Worm (Caenorhabditis elegans) whole organism, L1 larva: Measurements from ENCODE around the gene C45B11.5.

Experiments used
- C04F5.9 ChIP-seq: sonication (generic microtip); optimal IDR thresholded peaks from 2 replicates; lab custom pipeline; 2016; ENCODE audit warnings: missing genetic modification characterization, missing compliant biosample characterization
- C16A3.4 ChIP-seq: fragments of 150-350 bp; optimal IDR thresholded peaks from 2 replicates; lab custom pipeline; 2014; ENCODE audit warnings: missing biosample characterization, missing genetic modification characterization
- alr-1 ChIP-seq: fragments of 200-800 bp; sonication (Bioruptor generic); optimal IDR thresholded peaks from 2 replicates; lab custom pipeline; 2018; ENCODE audit warnings: borderline replicate concordance, mild to moderate bottlenecking, missing genetic modification characterization, missing compliant biosample characterization
- ama-1 ChIP-seq: fragments of 150-350 bp; optimal IDR thresholded peaks from 2 replicates; lab custom pipeline; 2014
- blmp-1 ChIP-seq: fragments of 150-350 bp; optimal IDR thresholded peaks from 2 replicates; lab custom pipeline; 2014; ENCODE audit warnings: missing biosample characterization, missing genetic modification characterization
- dpl-1 ChIP-seq, 3 experiments: fragments of 150-350 bp in 2 of 3; sonication (generic microtip) in 1 of 3; optimal IDR thresholded peaks; 2 replicates each; lab custom pipeline; 2014 to 2017; ENCODE audit warnings: missing biosample characterization in 3 of 3, missing genetic modification characterization in 3 of 3, missing genetic modification reagents in 3 of 3
- dsc-1 ChIP-seq: sonication (generic microtip); optimal IDR thresholded peaks from 2 replicates; lab custom pipeline; 2016; ENCODE audit warnings: mild to moderate bottlenecking, missing genetic modification characterization, missing compliant biosample characterization
- elt-2 ChIP-seq: sonication (generic microtip); optimal IDR thresholded peaks from 2 replicates; lab custom pipeline; 2016; ENCODE audit warnings: missing genetic modification characterization, mild to moderate bottlenecking, inconsistent platforms, missing compliant biosample characterization, missing genetic modification reagents
- elt-3 ChIP-seq, 6 experiments: fragments of 150-350 bp in 1 of 6; sonication (generic microtip); optimal IDR thresholded peaks; 2 replicates each; lab custom pipeline; 2017 to 2018; ENCODE audit warnings: missing biosample characterization in 6 of 6, missing genetic modification characterization in 6 of 6, inconsistent platforms in 1 of 6
- ets-5 ChIP-seq: fragments of 200-800 bp; sonication (Bioruptor generic); IDR thresholded peaks from 2 replicates; pipeline ENCODE4 v1.3.6; 2022; ENCODE audit warnings: missing genetic modification characterization, missing compliant biosample characterization
- fkh-10 ChIP-seq: sonication (generic microtip); optimal IDR thresholded peaks from 2 replicates; lab custom pipeline; 2017; ENCODE audit warnings: missing biosample characterization, missing genetic modification reagents, missing genetic modification characterization
- fkh-4 ChIP-seq: sonication (generic microtip); optimal IDR thresholded peaks from 2 replicates; lab custom pipeline; 2016; ENCODE audit warnings: missing compliant biosample characterization, missing genetic modification characterization, borderline replicate concordance
- fkh-8 ChIP-seq: sonication (generic microtip); optimal IDR thresholded peaks from 2 replicates; lab custom pipeline; 2016; ENCODE audit warnings: mild to moderate bottlenecking, missing genetic modification characterization, missing compliant biosample characterization
- grh-1 ChIP-seq: fragments of 200-800 bp; sonication (Bioruptor generic); IDR thresholded peaks from 2 replicates; pipeline ENCODE4 v1.3.6; 2022; ENCODE audit warnings: missing genetic modification reagents, missing genetic modification characterization, missing compliant biosample characterization
- hlh-4 ChIP-seq: sonication (generic microtip); optimal IDR thresholded peaks from 2 replicates; lab custom pipeline; 2016; ENCODE audit warnings: mild to moderate bottlenecking, missing genetic modification characterization, missing compliant biosample characterization
- irx-1 ChIP-seq: sonication (generic microtip); optimal IDR thresholded peaks from 2 replicates; lab custom pipeline; 2016; ENCODE audit warnings: missing genetic modification characterization, missing compliant biosample characterization
- isw-1 ChIP-seq: fragments of 200-800 bp; sonication (Bioruptor generic); IDR thresholded peaks from 2 replicates; pipeline ENCODE4 v1.3.6; 2022; ENCODE audit warnings: missing genetic modification characterization, missing compliant biosample characterization
- lin-13 ChIP-seq: fragments of 150-350 bp; optimal IDR thresholded peaks from 2 replicates; lab custom pipeline; 2014; ENCODE audit warnings: missing biosample characterization, missing genetic modification reagents, missing genetic modification characterization
- lin-14 ChIP-seq: fragments of 200-800 bp; sonication (Bioruptor generic); optimal IDR thresholded peaks from 2 replicates; lab custom pipeline; 2018; ENCODE audit warnings: mild to moderate bottlenecking, missing genetic modification characterization, moderate library complexity, missing compliant biosample characterization
- lin-15B ChIP-seq: fragments of 150-350 bp; sonication (generic microtip); optimal IDR thresholded peaks from 3 replicates; lab custom pipeline; 2014; ENCODE audit warnings: missing biosample characterization, missing genetic modification characterization
- lin-35 ChIP-seq, 2 experiments: fragments of 150-350 bp; optimal IDR thresholded peaks; 2 replicates each; lab custom pipeline; 2014; ENCODE audit warnings: missing biosample characterization in 2 of 2, missing genetic modification characterization in 2 of 2, missing genetic modification reagents in 2 of 2
- lin-39 ChIP-seq: fragments of 150-350 bp; optimal IDR thresholded peaks from 2 replicates; lab custom pipeline; 2014; ENCODE audit warnings: missing biosample characterization, missing genetic modification reagents, missing genetic modification characterization
- mab-9 ChIP-seq: fragments of 200-800 bp; sonication (Bioruptor generic); IDR thresholded peaks from 2 replicates; pipeline ENCODE4 v1.3.6; 2022; ENCODE audit warnings: missing genetic modification reagents, missing genetic modification characterization, missing compliant biosample characterization
- mef-2 ChIP-seq: fragments of 150-350 bp; optimal IDR thresholded peaks from 2 replicates; lab custom pipeline; 2014; ENCODE audit warnings: missing biosample characterization, missing genetic modification characterization
- mep-1 ChIP-seq: fragments of 150-350 bp; optimal IDR thresholded peaks from 2 replicates; lab custom pipeline; 2014; ENCODE audit warnings: missing biosample characterization, missing genetic modification characterization
- nhr-11 ChIP-seq: fragments of 150-350 bp; optimal IDR thresholded peaks from 2 replicates; lab custom pipeline; 2014; ENCODE audit warnings: missing biosample characterization, missing genetic modification characterization
- nhr-19 ChIP-seq: fragments of 200-800 bp; sonication (Bioruptor generic); conservative IDR thresholded peaks from 2 replicates; pipeline ENCODE4 v1.3.6; 2022; ENCODE audit warnings: missing genetic modification characterization, missing compliant biosample characterization
- nhr-20 ChIP-seq: sonication (generic microtip); optimal IDR thresholded peaks from 2 replicates; lab custom pipeline; 2016; ENCODE audit warnings: mild to moderate bottlenecking, missing genetic modification characterization, missing compliant biosample characterization
- nhr-237 ChIP-seq: fragments of 150-350 bp; optimal IDR thresholded peaks from 2 replicates; lab custom pipeline; 2014; ENCODE audit warnings: missing biosample characterization, missing genetic modification characterization
- nhr-28 ChIP-seq: fragments of 150-350 bp; optimal IDR thresholded peaks from 2 replicates; lab custom pipeline; 2014; ENCODE audit warnings: missing biosample characterization, missing genetic modification characterization
- nhr-71 ChIP-seq: sonication (generic microtip); optimal IDR thresholded peaks from 2 replicates; lab custom pipeline; 2016; ENCODE audit warnings: mild to moderate bottlenecking, missing genetic modification characterization, moderate library complexity, missing compliant biosample characterization
- nhr-77 ChIP-seq: fragments of 150-350 bp; optimal IDR thresholded peaks from 2 replicates; lab custom pipeline; 2014; ENCODE audit warnings: missing biosample characterization, missing genetic modification characterization
- nhr-85 ChIP-seq: sonication (generic microtip); peaks from one replicate; lab custom pipeline; 2016; ENCODE audit warnings: missing genetic modification characterization, inconsistent platforms, missing compliant biosample characterization
- pag-3 ChIP-seq: sonication (generic microtip); optimal IDR thresholded peaks from 2 replicates; lab custom pipeline; 2017; ENCODE audit warnings: missing genetic modification characterization, mild to moderate bottlenecking, missing compliant biosample characterization, antibody characterized with exemption, borderline replicate concordance; ENCODE audit not compliant: insufficient read depth
- pax-3 ChIP-seq: fragments of 200-800 bp; sonication (Bioruptor generic); optimal IDR thresholded peaks from 2 replicates; lab custom pipeline; 2018; ENCODE audit warnings: mild to moderate bottlenecking, missing genetic modification characterization, moderate library complexity, missing compliant biosample characterization
- skn-1 ChIP-seq: fragments of 150-350 bp; optimal IDR thresholded peaks from 2 replicates; lab custom pipeline; 2014; ENCODE audit warnings: missing biosample characterization, missing genetic modification characterization
- snu-23 ChIP-seq: sonication (generic microtip); optimal IDR thresholded peaks from 2 replicates; lab custom pipeline; 2016; ENCODE audit warnings: missing genetic modification characterization, missing compliant biosample characterization
- sup-37 ChIP-seq: fragments of 200-800 bp; sonication (Bioruptor generic); optimal IDR thresholded peaks from 2 replicates; lab custom pipeline; 2018; ENCODE audit warnings: mild to moderate bottlenecking, missing genetic modification characterization, missing compliant biosample characterization
- swsn-7 ChIP-seq: sonication (generic microtip); optimal IDR thresholded peaks from 2 replicates; lab custom pipeline; 2016; ENCODE audit warnings: missing genetic modification characterization, missing compliant biosample characterization
- tbx-2 ChIP-seq: sonication (generic microtip); optimal IDR thresholded peaks from 2 replicates; lab custom pipeline; 2016; ENCODE audit warnings: missing genetic modification characterization, missing compliant biosample characterization
- unc-30 ChIP-seq: sonication (generic microtip); optimal IDR thresholded peaks from 2 replicates; lab custom pipeline; 2017; ENCODE audit warnings: missing biosample characterization, missing genetic modification characterization
- unc-86 ChIP-seq: sonication (generic microtip); optimal IDR thresholded peaks from 2 replicates; lab custom pipeline; 2016; ENCODE audit warnings: missing genetic modification characterization, missing compliant biosample characterization
- unc-98 ChIP-seq: fragments of 200-800 bp; sonication (Bioruptor generic); IDR thresholded peaks from 2 replicates; pipeline ENCODE4 v1.3.6; 2022; ENCODE audit warnings: missing genetic modification characterization, missing compliant biosample characterization
- zag-1 ChIP-seq: fragments of 150-350 bp; optimal IDR thresholded peaks from 2 replicates; lab custom pipeline; 2014; ENCODE audit warnings: missing biosample characterization, missing genetic modification characterization
- zip-4 ChIP-seq: fragments of 200-800 bp; sonication (Bioruptor generic); optimal IDR thresholded peaks from 2 replicates; lab custom pipeline; 2018; ENCODE audit warnings: mild to moderate bottlenecking, missing genetic modification characterization, moderate library complexity, missing compliant biosample characterization

C45B11.5 gene

ce11 chrV:11069277-11069676 lies 27.7 kb downstream of the C45B11.5 start, which contains the start of gene T04C12.8 (continued):
- no peak for TF ChIP-seq unc-30 (tag; lab: Kevin White, UChicago)
- no peak for TF ChIP-seq fkh-4 (tag; lab: Kevin White, UChicago)
- no peak for TF ChIP-seq unc-86 (tag; lab: Kevin White, UChicago)
- TF ChIP-seq mab-9 (GFP tag; lab: Robert Waterston, UW) = no peak
- no peak for TF ChIP-seq C04F5.9
- TF ChIP-seq isw-1 (GFP tag; lab: Robert Waterston, UW) = no peak
- no peak for TF ChIP-seq sup-37 (GFP tag; lab: Kevin White, UChicago)
- no peak for TF ChIP-seq mep-1 (tag; lab: Kevin White, UChicago)
- peak; percentile 98 for TF ChIP-seq elt-2 (tag; lab: Kevin White, UChicago)
- TF ChIP-seq mef-2 (tag; lab: Kevin White, UChicago) = no peak
- no peak for TF ChIP-seq C16A3.4 (tag; lab: Kevin White, UChicago)

DNA sequence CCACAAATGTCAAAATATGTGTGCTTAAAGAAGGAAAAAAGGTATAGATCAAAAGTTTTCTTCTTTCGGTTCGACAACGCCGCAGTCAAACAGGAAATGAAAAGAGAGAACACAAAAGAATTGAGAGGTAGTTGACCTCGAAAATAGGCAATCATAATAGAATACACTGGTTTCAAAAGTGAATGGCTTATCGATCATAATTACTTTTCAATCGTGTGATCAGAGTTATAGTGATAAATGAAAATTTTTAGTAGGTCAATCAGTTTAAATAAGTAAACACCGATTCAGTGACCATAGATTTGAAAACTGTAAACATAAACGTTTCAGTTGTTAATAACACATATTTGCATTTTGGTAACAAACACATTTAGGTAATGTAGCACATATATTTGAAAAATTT lies 28.8 kb downstream of the C45B11.5 start:
- TF ChIP-seq alr-1 (tag; lab: Kevin White, UChicago) (no peak), elt-2 (tag; lab: Kevin White, UChicago) (peak; percentile 25), ama-1 (lab: Kevin White, UChicago) (no peak), fkh-8 (tag; lab: Kevin White, UChicago) (no peak), isw-1 (GFP tag; lab: Robert Waterston, UW) (no peak), snu-23 (no peak), nhr-237 (tag; lab: Kevin White, UChicago) (no peak), dsc-1 (tag; lab: Kevin White, UChicago) (no peak), pag-3 (tag; lab: Kevin White, UChicago) (no peak), nhr-19 (GFP tag; lab: Robert Waterston, UW) (no peak), mab-9 (GFP tag; lab: Robert Waterston, UW) (no peak), tbx-2 (tag; lab: Kevin White, UChicago) (no peak), mep-1 (tag; lab: Kevin White, UChicago) (no peak), skn-1 (tag; lab: Kevin White, UChicago) (no peak), nhr-11 (tag; lab: Kevin White, UChicago) (no peak), sup-37 (GFP tag; lab: Kevin White, UChicago) (no peak), blmp-1 (peak; percentile 58), zag-1 (tag; lab: Kevin White, UChicago) (no peak), ets-5 (GFP tag; lab: Robert Waterston, UW) (no peak), zip-4 (GFP tag; lab: Kevin White, UChicago) (no peak), lin-39 (tag; lab: Kevin White, UChicago) (no peak), mef-2 (tag; lab: Kevin White, UChicago) (no peak), lin-15B (tag; lab: Kevin White, UChicago) (no peak), fkh-4 (tag; lab: Kevin White, UChicago) (no peak), elt-3 (tag; optimal IDR thresholded peaks at IDR 0.05; lab: Kevin White, UChicago) (no peak), nhr-28 (tag; lab: Kevin White, UChicago) (no peak), dpl-1 (GFP tag; optimal IDR thresholded peaks at IDR 0.05; lab: Kevin White, UChicago) (no peak), nhr-77 (tag; lab: Kevin White, UChicago) (no peak), grh-1 (GFP tag; lab: Robert Waterston, UW) (no peak), unc-86 (tag; lab: Kevin White, UChicago) (no peak), swsn-7 (no peak), nhr-20 (peak; percentile 16), irx-1 (no peak), nhr-85 (tag; lab: Kevin White, UChicago) (peak; percentile 73), lin-35 (GFP tag; optimal IDR thresholded peaks at IDR 0.05; lab: Kevin White, UChicago) (peak in 1 of 2 experiments; percentile 18), lin-13 (GFP tag; lab: Kevin White, UChicago) (no peak), fkh-10 (no peak), lin-14 (peak; percentile 63), pax-3 (tag; lab: Kevin White, UChicago) (no peak), C16A3.4 (tag; lab: Kevin White, UChicago) (peak; percentile 20), unc-98 (GFP tag; lab: Robert Waterston, UW) (no peak), nhr-71 (tag; lab: Kevin White, UChicago) (no peak), hlh-4 (tag; lab: Kevin White, UChicago) (no peak)
